Worm (Caenorhabditis elegans): Measurements from ENCODE around the gene clec-160.

clec-160 gene

ce11 chrIII:8250007-8250683, 25.6 kb downstream of the clec-160 start, which contains the start of gene knl-1 (continued):
- TF ChIP-seq T23F11.4 (GFP tag; optimal IDR thresholded peaks at IDR 0.05) (no peak), eyg-1 (tag; optimal IDR thresholded peaks at IDR 0.05) (no peak), rnt-1 (tag; optimal IDR thresholded peaks at IDR 0.05) (peak; percentile 10), ceh-6 (GFP tag; optimal IDR thresholded peaks at IDR 0.05) (no peak), K02D7.2 (tag; optimal IDR thresholded peaks at IDR 0.05) (no peak), fkh-6 (tag; optimal IDR thresholded peaks at IDR 0.05) (no peak), unc-55 (GFP tag; optimal IDR thresholded peaks at IDR 0.05) (no peak), ahr-1 (tag; optimal IDR thresholded peaks at IDR 0.05) (peak; percentile 50), odd-2 (tag; optimal IDR thresholded peaks at IDR 0.05) (no peak), hlh-13 (GFP tag; optimal IDR thresholded peaks at IDR 0.05) (no peak), ceh-30 (tag; optimal IDR thresholded peaks at IDR 0.05) (no peak), ztf-16 (tag; optimal IDR thresholded peaks at IDR 0.05) (no peak), pat-9 (tag; optimal IDR thresholded peaks at IDR 0.05) (no peak), pqm-1 (tag; optimal IDR thresholded peaks at IDR 0.05) (no peak), lin-11 (tag; optimal IDR thresholded peaks at IDR 0.05) (no peak), dmd-4 (tag; optimal IDR thresholded peaks at IDR 0.05; ENCODE audit: borderline replicate concordance) (no peak), ceh-34 (tag; optimal IDR thresholded peaks at IDR 0.05) (peak; percentile 38), hlh-6 (tag; optimal IDR thresholded peaks at IDR 0.05) (no peak), F13H6.1 (tag; optimal IDR thresholded peaks at IDR 0.05) (peak; percentile 2), ceh-22 (tag; optimal IDR thresholded peaks at IDR 0.05) (no peak), K09A11.1 (tag; optimal IDR thresholded peaks at IDR 0.05; ENCODE audit: insufficient read depth) (no peak), elt-2 (tag; optimal IDR thresholded peaks at IDR 0.05) (peak; percentile 79), pros-1 (tag; optimal IDR thresholded peaks at IDR 0.05) (no peak), nhr-11 (tag; optimal IDR thresholded peaks at IDR 0.05) (no peak), nhr-232 (tag; optimal IDR thresholded peaks at IDR 0.05) (no peak), C08G9.2 (tag; optimal IDR thresholded peaks at IDR 0.05) (peak; percentile 68), ceh-2 (tag; optimal IDR thresholded peaks at IDR 0.05) (peak; percentile 68), fax-1 (tag; optimal IDR thresholded peaks at IDR 0.05) (peak; percentile 69), gmeb-2 (tag; optimal IDR thresholded peaks at IDR 0.05) (no peak), ceh-19 (GFP tag; optimal IDR thresholded peaks at IDR 0.05) (no peak), tbx-7 (tag; optimal IDR thresholded peaks at IDR 0.05) (peak; percentile 25), ceh-48 (tag; optimal IDR thresholded peaks at IDR 0.05) (no peak), ceh-18 (tag; optimal IDR thresholded peaks at IDR 0.05) (no peak), pha-2 (tag; optimal IDR thresholded peaks at IDR 0.05) (peak; percentile 40), ceh-14 (tag; optimal IDR thresholded peaks at IDR 0.05) (peak; percentile 69), tbx-2 (tag; optimal IDR thresholded peaks at IDR 0.05) (peak; percentile 82), ceh-31 (tag; optimal IDR thresholded peaks at IDR 0.05) (peak; percentile 89), unc-86 (tag; optimal IDR thresholded peaks at IDR 0.05) (peak; percentile 25), ref-2 (tag; optimal IDR thresholded peaks at IDR 0.05) (no peak), pax-1 (tag; optimal IDR thresholded peaks at IDR 0.05) (no peak), syd-9 (tag; optimal IDR thresholded peaks at IDR 0.05) (no peak), ceh-45 (GFP tag; IDR thresholded peaks at IDR 0.05) (no peak), lim-6 (tag; optimal IDR thresholded peaks at IDR 0.05) (peak; percentile 1), ttx-3 (tag; optimal IDR thresholded peaks at IDR 0.05) (no peak), dve-1 (tag; optimal IDR thresholded peaks at IDR 0.05) (no peak), npax-4 (tag; optimal IDR thresholded peaks at IDR 0.05) (no peak), zip-5 (tag; optimal IDR thresholded peaks at IDR 0.05) (peak; percentile 87), mec-3 (tag; optimal IDR thresholded peaks at IDR 0.05; ENCODE audit: borderline replicate concordance) (no peak), sdc-2 (tag; optimal IDR thresholded peaks at IDR 0.05) (no peak)
